Worm (Caenorhabditis elegans): ENCODE results near the gene ect-2.

DNA sequence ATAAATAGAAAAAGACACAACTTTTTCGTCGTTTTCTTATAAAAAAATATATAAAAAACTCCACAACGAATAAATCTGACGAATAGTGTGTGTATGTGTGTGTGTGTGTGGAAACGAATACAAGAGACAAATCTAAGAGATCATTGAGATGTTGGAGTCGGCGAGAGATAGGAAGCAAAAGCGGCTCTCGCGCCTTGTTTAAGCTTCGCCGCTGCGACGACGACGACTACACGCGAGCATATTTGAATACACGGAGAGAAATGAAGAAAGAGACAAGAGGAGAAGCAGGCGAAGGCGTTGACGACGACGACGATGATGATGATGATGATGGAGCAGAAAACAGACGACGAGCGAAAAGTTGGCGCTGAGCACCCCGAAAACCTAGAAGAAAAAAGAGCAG is 39.0 kb downstream of the ect-2 start:
- TF ChIP-seq unc-62 (GFP tag; optimal IDR thresholded peaks at IDR 0.05) (no peak), ama-1 (optimal IDR thresholded peaks at IDR 0.05) (no peak)
